Fruit fly (Drosophila melanogaster) whole organism, prepupa: ENCODE data around the gene GatA.

Experiments
- Blimp-1 ChIP-seq: fragments of 200-800 bp; sonication (Bioruptor generic); optimal IDR thresholded peaks from 3 replicates; lab custom pipeline; 2017; ENCODE audit warnings: missing biosample characterization, missing genetic modification characterization, mild to moderate bottlenecking, moderate library complexity, missing genetic modification reagents
- CG10631 ChIP-seq: fragments of 200-800 bp; sonication (Bioruptor generic); optimal IDR thresholded peaks from 2 replicates; lab custom pipeline; 2016; ENCODE audit warnings: missing biosample characterization, missing genetic modification characterization
- CG10669 ChIP-seq: fragments of 200-800 bp; sonication (Bioruptor generic); optimal IDR thresholded peaks from 3 replicates; lab custom pipeline; 2018; ENCODE audit warnings: missing biosample characterization, mild to moderate bottlenecking, missing genetic modification characterization, moderate library complexity
- CG11294 ChIP-seq: fragments of 200-800 bp; sonication (Bioruptor generic); IDR thresholded peaks from 2 replicates; pipeline ENCODE4 v1.3.6; 2022; ENCODE audit warnings: missing biosample characterization, missing genetic modification characterization
- CG11762 ChIP-seq: fragments of 200-800 bp; sonication (Bioruptor generic); optimal IDR thresholded peaks from 3 replicates; lab custom pipeline; 2016; ENCODE audit warnings: missing biosample characterization, missing genetic modification characterization; ENCODE audit not compliant: insufficient read depth
- CG15336 ChIP-seq: fragments of 200-800 bp; sonication (Bioruptor generic); IDR thresholded peaks from 2 replicates; pipeline ENCODE4 v1.3.6; 2022; ENCODE audit warnings: missing biosample characterization, missing genetic modification characterization
- CG1621 ChIP-seq: fragments of 200-800 bp; sonication (Bioruptor generic); optimal IDR thresholded peaks from 3 replicates; lab custom pipeline; 2018; ENCODE audit warnings: missing biosample characterization, mild to moderate bottlenecking, missing genetic modification characterization
- CG16779 ChIP-seq: fragments of 200-800 bp; sonication (Bioruptor generic); optimal IDR thresholded peaks from 3 replicates; lab custom pipeline; 2017; ENCODE audit warnings: missing biosample characterization, mild to moderate bottlenecking, missing genetic modification characterization
- CG3032 ChIP-seq: fragments of 200-800 bp; optimal IDR thresholded peaks from 2 replicates; lab custom pipeline; 2019; ENCODE audit warnings: missing biosample characterization, mild to moderate bottlenecking, missing genetic modification characterization, moderate library complexity
- CG32006 ChIP-seq: fragments of 200-800 bp; sonication (Bioruptor generic); optimal IDR thresholded peaks from 3 replicates; lab custom pipeline; 2017; ENCODE audit warnings: missing biosample characterization, mild to moderate bottlenecking, missing genetic modification characterization
- CG34406 ChIP-seq: fragments of 200-800 bp; sonication (Bioruptor generic); optimal IDR thresholded peaks from 3 replicates; lab custom pipeline; 2016; ENCODE audit warnings: missing biosample characterization, missing genetic modification characterization
- CG3919 ChIP-seq: fragments of 200-800 bp; sonication (Bioruptor generic); optimal IDR thresholded peaks from 3 replicates; lab custom pipeline; 2016; ENCODE audit warnings: missing biosample characterization, missing genetic modification characterization
- CG4318 ChIP-seq: fragments of 200-800 bp; sonication (Bioruptor generic); optimal IDR thresholded peaks from 3 replicates; lab custom pipeline; 2017; ENCODE audit warnings: missing biosample characterization, mild to moderate bottlenecking, missing genetic modification characterization
- CG6808 ChIP-seq: fragments of 200-800 bp; sonication (Bioruptor generic); optimal IDR thresholded peaks from 3 replicates; lab custom pipeline; 2017; ENCODE audit warnings: missing biosample characterization, missing genetic modification characterization, mild to moderate bottlenecking, moderate library complexity, missing genetic modification reagents
- CG7368 ChIP-seq: fragments of 200-800 bp; sonication (Bioruptor generic); optimal IDR thresholded peaks from 3 replicates; lab custom pipeline; 2016; ENCODE audit warnings: missing biosample characterization, missing genetic modification characterization
- CG8319 ChIP-seq: fragments of 200-800 bp; sonication (Bioruptor generic); optimal IDR thresholded peaks from 3 replicates; lab custom pipeline; 2016; ENCODE audit warnings: missing biosample characterization, missing genetic modification characterization
- CG8632 ChIP-seq: fragments of 200-800 bp; sonication (Bioruptor generic); optimal IDR thresholded peaks from 3 replicates; lab custom pipeline; 2016; ENCODE audit warnings: missing biosample characterization, missing genetic modification characterization
- Eip75B ChIP-seq: fragments of 200-800 bp; sonication (Bioruptor generic); optimal IDR thresholded peaks from 3 replicates; lab custom pipeline; 2016; ENCODE audit warnings: missing biosample characterization, missing genetic modification characterization
- Eip78C ChIP-seq: fragments of 200-800 bp; sonication (Bioruptor generic); peaks from one replicate; lab custom pipeline; 2016; ENCODE audit warnings: missing biosample characterization, missing genetic modification characterization
- Eip93F ChIP-seq: fragments of 200-800 bp; sonication (Bioruptor generic); optimal IDR thresholded peaks from 2 replicates; lab custom pipeline; 2016; ENCODE audit warnings: missing biosample characterization, mild to moderate bottlenecking, missing genetic modification characterization
- Ets21C ChIP-seq: fragments of 200-800 bp; sonication (Bioruptor generic); optimal IDR thresholded peaks from 3 replicates; lab custom pipeline; 2016; ENCODE audit warnings: missing biosample characterization, missing genetic modification characterization
- Ets96B ChIP-seq: fragments of 200-800 bp; optimal IDR thresholded peaks from 2 replicates; lab custom pipeline; 2019; ENCODE audit warnings: missing biosample characterization, mild to moderate bottlenecking, missing genetic modification characterization, moderate library complexity
- Gug ChIP-seq: fragments of 200-800 bp; sonication (Bioruptor generic); IDR thresholded peaks from 2 replicates; pipeline ENCODE4 v1.3.6; 2022; ENCODE audit warnings: missing biosample characterization, missing genetic modification characterization
- Hr38 ChIP-seq: sonication (Bioruptor generic); optimal IDR thresholded peaks from 2 replicates; lab custom pipeline; 2016; ENCODE audit warnings: missing biosample characterization, missing genetic modification characterization
- Smox ChIP-seq: fragments of 200-800 bp; sonication (Bioruptor generic); optimal IDR thresholded peaks from 3 replicates; lab custom pipeline; 2016; ENCODE audit warnings: missing biosample characterization, missing genetic modification characterization
- achi ChIP-seq: fragments of 200-800 bp; sonication (Bioruptor generic); optimal IDR thresholded peaks from 3 replicates; lab custom pipeline; 2016; ENCODE audit warnings: missing biosample characterization, missing genetic modification characterization
- acj6 ChIP-seq: fragments of 200-800 bp; sonication (Bioruptor generic); optimal IDR thresholded peaks from 3 replicates; lab custom pipeline; 2016; ENCODE audit warnings: missing biosample characterization, missing genetic modification characterization
- cyc ChIP-seq: fragments of 200-800 bp; sonication (Bioruptor generic); optimal IDR thresholded peaks from 3 replicates; lab custom pipeline; 2016; ENCODE audit warnings: missing biosample characterization, missing genetic modification characterization
- dac ChIP-seq: fragments of 200-800 bp; sonication (Bioruptor generic); optimal IDR thresholded peaks from 2 replicates; lab custom pipeline; 2017; ENCODE audit warnings: missing biosample characterization, mild to moderate bottlenecking, missing genetic modification characterization
- eg ChIP-seq: fragments of 200-800 bp; sonication (Bioruptor generic); IDR thresholded peaks from 3 replicates; pipeline ENCODE4 v1.3.6; 2022; ENCODE audit warnings: missing biosample characterization, missing genetic modification characterization
- esn ChIP-seq: fragments of 200-800 bp; sonication (Bioruptor generic); optimal IDR thresholded peaks from 2 replicates; lab custom pipeline; 2016; ENCODE audit warnings: missing biosample characterization, mild to moderate bottlenecking, missing genetic modification characterization, moderate library complexity
- fd85E ChIP-seq: fragments of 200-800 bp; sonication (Bioruptor generic); optimal IDR thresholded peaks from 3 replicates; lab custom pipeline; 2016; ENCODE audit warnings: missing biosample characterization, missing genetic modification characterization
- fkh ChIP-seq: fragments of 200-800 bp; sonication (Bioruptor generic); optimal IDR thresholded peaks from 3 replicates; lab custom pipeline; 2017; ENCODE audit warnings: missing biosample characterization, mild to moderate bottlenecking, missing genetic modification characterization, moderate library complexity
- pdm3 ChIP-seq: fragments of 200-800 bp; sonication (Bioruptor generic); optimal IDR thresholded peaks from 3 replicates; lab custom pipeline; 2016; ENCODE audit warnings: missing biosample characterization, missing genetic modification characterization
- salr ChIP-seq, 2 experiments: fragments of 200-800 bp; sonication (Bioruptor generic); optimal IDR thresholded peaks; 3 replicates each; lab custom pipeline; 2016 to 2018; ENCODE audit warnings: missing biosample characterization in 2 of 2, missing genetic modification characterization in 2 of 2, mild to moderate bottlenecking in 1 of 2
- spab ChIP-seq: fragments of 200-800 bp; sonication (Bioruptor generic); optimal IDR thresholded peaks from 2 replicates; lab custom pipeline; 2017; ENCODE audit warnings: missing biosample characterization, mild to moderate bottlenecking, missing genetic modification characterization, missing genetic modification reagents
- ss ChIP-seq, 2 experiments: fragments of 200-800 bp; sonication (Bioruptor generic); optimal IDR thresholded peaks; 2 replicates in 1 of 2; 3 replicates in 1 of 2; lab custom pipeline; 2017 to 2018; ENCODE audit warnings: mild to moderate bottlenecking in 2 of 2, missing biosample characterization in 2 of 2, missing genetic modification characterization in 2 of 2, moderate library complexity in 1 of 2
- svp ChIP-seq: fragments of 200-800 bp; sonication (Bioruptor generic); peaks from one replicate; lab custom pipeline; 2016; ENCODE audit warnings: missing biosample characterization, missing genetic modification characterization
- topi ChIP-seq: fragments of 200-800 bp; sonication (Bioruptor generic); optimal IDR thresholded peaks from 3 replicates; lab custom pipeline; 2016; ENCODE audit warnings: missing biosample characterization, missing genetic modification characterization
- vri ChIP-seq: fragments of 200-800 bp; sonication (Bioruptor generic); optimal IDR thresholded peaks from 3 replicates; lab custom pipeline; 2016; ENCODE audit warnings: missing biosample characterization, mild to moderate bottlenecking, missing genetic modification characterization

Gene GatA

dm6 chr3R:19064037-19064664 is 35.5 kb upstream of the GatA start (continued):
- TF ChIP-seq Ets96B (no peak), Gug (no peak), Eip75B (GFP tag; lab: Kevin White, UChicago) (no peak), CG3032 (tag; lab: Kevin White, UChicago) (no peak), acj6 (GFP tag; lab: Kevin White, UChicago) (no peak), CG7368 (GFP tag; lab: Kevin White, UChicago) (no peak), eg (GFP tag; lab: Robert Waterston, UW) (no peak), svp (GFP tag; lab: Kevin White, UChicago) (peak; percentile 59), CG4318 (GFP tag; lab: Kevin White, UChicago) (no peak), CG8632 (peak; percentile 21), CG10631 (GFP tag; lab: Kevin White, UChicago) (no peak), spab (no peak), esn (peak; percentile 41), Ets21C (GFP tag; lab: Kevin White, UChicago) (no peak), dac (GFP tag; lab: Kevin White, UChicago) (no peak), CG34406 (peak; percentile 40), achi (peak; percentile 0), CG11762 (GFP tag; lab: Kevin White, UChicago) (no peak), vri (peak; percentile 52), Eip78C (GFP tag; lab: Kevin White, UChicago) (peak; percentile 77), CG15336 (GFP tag; lab: Robert Waterston, UW) (no peak), CG11294 (GFP tag; lab: Robert Waterston, UW) (no peak), Smox (GFP tag; lab: Kevin White, UChicago) (peak; percentile 20), ss (GFP tag; optimal IDR thresholded peaks at IDR 0.05; lab: Kevin White, UChicago) (no peak), salr (GFP tag; optimal IDR thresholded peaks at IDR 0.05; lab: Kevin White, UChicago) (no peak), CG6808 (GFP tag; lab: Kevin White, UChicago) (no peak), Eip93F (GFP tag; lab: Kevin White, UChicago) (no peak), pdm3 (GFP tag; lab: Kevin White, UChicago) (no peak), topi (GFP tag; lab: Kevin White, UChicago) (peak; percentile 37), Blimp-1 (peak; percentile 99), fkh (GFP tag; lab: Kevin White, UChicago) (no peak), CG10669 (GFP tag; lab: Kevin White, UChicago) (no peak), cyc (GFP tag; lab: Kevin White, UChicago) (no peak), CG8319 (no peak), CG16779 (peak; percentile 5), fd85E (no peak), Hr38 (GFP tag; lab: Kevin White, UChicago) (no peak), CG3919 (GFP tag; lab: Kevin White, UChicago) (no peak), CG1621 (tag; lab: Kevin White, UChicago) (no peak)

dm6 chr3R:19062549-19062948 is 33.9 kb upstream of the GatA start:
- TF ChIP-seq CG32006 (GFP tag; lab: Kevin White, UChicago) (no peak), Eip78C (GFP tag; lab: Kevin White, UChicago) (peak; percentile 53), svp (GFP tag; lab: Kevin White, UChicago) (peak; percentile 55), fd85E (no peak)
- TF ChIP-seq, all 60 proteins: peak for 2
